Fruit fly (Drosophila melanogaster): Measurements from ENCODE around the gene CG33995.

DNA sequence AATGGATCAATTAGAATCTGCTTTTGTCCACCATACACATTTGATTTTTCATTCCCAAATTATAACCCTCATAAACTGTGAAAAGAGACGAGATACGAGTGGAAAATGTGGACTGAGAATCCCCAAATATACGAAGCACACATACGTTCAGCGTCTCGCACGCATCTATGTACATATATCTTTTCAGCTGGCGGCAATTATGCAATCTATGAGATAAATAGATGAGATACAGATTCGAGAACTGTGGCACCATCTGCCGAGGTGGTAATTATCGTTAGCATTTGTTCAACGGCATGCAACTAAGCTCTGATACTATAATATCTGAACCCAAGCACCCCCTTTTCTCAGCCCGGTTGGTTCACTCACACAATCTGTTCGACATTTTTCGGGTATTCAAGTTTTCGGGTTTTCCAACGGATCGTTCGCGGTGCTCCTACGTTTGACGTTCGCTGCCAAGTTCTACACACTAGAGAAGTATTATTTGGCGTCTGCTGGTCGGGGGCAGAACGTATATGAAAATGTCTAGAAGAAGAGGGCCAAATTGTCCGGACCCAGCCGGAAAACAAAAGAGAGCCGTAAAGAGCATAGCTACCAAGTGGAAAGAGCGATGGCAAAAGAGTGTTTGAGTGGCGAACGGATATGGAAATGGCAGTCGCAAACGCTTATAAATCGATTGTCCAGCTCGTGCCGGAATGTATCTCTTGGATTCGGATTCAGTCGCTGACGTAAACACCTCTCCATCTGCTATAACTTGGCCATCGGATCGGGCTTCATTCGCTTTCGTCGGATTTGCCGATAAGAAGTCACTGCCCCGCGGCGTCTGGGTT is 47.8 kb upstream of the CG33995 start:
- TF ChIP-seq Dll (optimal IDR thresholded peaks at IDR 0.05) (no peak), CG8478 (optimal IDR thresholded peaks at IDR 0.05) (no peak), psq (optimal IDR thresholded peaks at IDR 0.05) (no peak)

Data from whole organism.